Fruit fly (Drosophila melanogaster) whole organism, wandering third instar larva: ENCODE results near the gene pico.

Source experiments
- Abd-B ChIP-seq: fragments of >200 bp; optimal IDR thresholded peaks from 2 replicates; lab custom pipeline; 2017; ENCODE audit warnings: missing biosample characterization, missing genetic modification characterization
- CG32264 ChIP-seq: fragments of 200-800 bp; sonication (Bioruptor generic); optimal IDR thresholded peaks from 2 replicates; lab custom pipeline; 2016; ENCODE audit warnings: missing biosample characterization, missing genetic modification characterization
- CG9705 ChIP-seq: fragments of 200-800 bp; sonication (Bioruptor generic); optimal IDR thresholded peaks from 2 replicates; lab custom pipeline; 2018; ENCODE audit warnings: missing biosample characterization, mild to moderate bottlenecking, missing genetic modification characterization
- CrebA ChIP-seq: fragments of 200-800 bp; sonication (Bioruptor generic); optimal IDR thresholded peaks from 2 replicates; lab custom pipeline; 2016; ENCODE audit warnings: missing biosample characterization, mild to moderate bottlenecking, missing genetic modification characterization, borderline replicate concordance
- Dfd ChIP-seq: fragments of >200 bp; optimal IDR thresholded peaks from 2 replicates; lab custom pipeline; 2017; ENCODE audit warnings: missing biosample characterization, missing genetic modification characterization
- Dif ChIP-seq: fragments of 200-275, 200-300 bp; sonication (Bioruptor generic); optimal IDR thresholded peaks from 2 replicates; lab custom pipeline; 2018; ENCODE audit warnings: missing biosample characterization, missing genetic modification characterization; ENCODE audit not compliant: partially characterized antibody
- GATAd ChIP-seq: sonication (Bioruptor generic); optimal IDR thresholded peaks from 2 replicates; lab custom pipeline; 2016; ENCODE audit warnings: missing biosample characterization, missing genetic modification characterization
- HLH106 ChIP-seq: fragments of 200-800 bp; optimal IDR thresholded peaks from 3 replicates; lab custom pipeline; 2019; ENCODE audit warnings: missing biosample characterization, mild to moderate bottlenecking, missing genetic modification characterization, moderate library complexity
- Hnf4 ChIP-seq: fragments of 200-800 bp; sonication (Bioruptor generic); optimal IDR thresholded peaks from 2 replicates; lab custom pipeline; 2016; ENCODE audit warnings: missing biosample characterization, mild to moderate bottlenecking, missing genetic modification characterization
- Hr78 ChIP-seq: fragments of >200 bp; optimal IDR thresholded peaks from 2 replicates; lab custom pipeline; 2017; ENCODE audit warnings: missing biosample characterization, missing genetic modification characterization
- Hr83 ChIP-seq: fragments of 200-300 bp; sonication (Bioruptor generic); optimal IDR thresholded peaks from 2 replicates; lab custom pipeline; 2016; ENCODE audit warnings: missing biosample characterization, mild to moderate bottlenecking, missing genetic modification characterization, moderate library complexity; ENCODE audit not compliant: poor library complexity, severe bottlenecking
- Jra ChIP-seq: sonication (Bioruptor generic); optimal IDR thresholded peaks from 2 replicates; lab custom pipeline; 2016; ENCODE audit warnings: missing biosample characterization, missing genetic modification characterization
- Mio ChIP-seq: sonication (Bioruptor generic); optimal IDR thresholded peaks from 2 replicates; lab custom pipeline; 2016; ENCODE audit warnings: missing biosample characterization, missing genetic modification characterization
- Myc ChIP-seq: fragments of >200 bp; optimal IDR thresholded peaks from 2 replicates; lab custom pipeline; 2017
- N ChIP-seq: fragments of >200 bp; optimal IDR thresholded peaks from 2 replicates; lab custom pipeline; 2018; ENCODE audit warnings: missing biosample characterization, missing external identifiers, missing genetic modification characterization
- OdsH ChIP-seq: fragments of 200-800 bp; sonication (Bioruptor generic); optimal IDR thresholded peaks from 2 replicates; lab custom pipeline; 2016; ENCODE audit warnings: missing biosample characterization, mild to moderate bottlenecking, missing genetic modification characterization
- Rel ChIP-seq, 2 experiments: fragments of 200-800 bp; sonication (Bioruptor generic) in 1 of 2; optimal IDR thresholded peaks; 2 replicates in 1 of 2; 3 replicates in 1 of 2; lab custom pipeline; 2016 to 2019; ENCODE audit warnings: mild to moderate bottlenecking in 2 of 2, missing biosample characterization in 2 of 2, missing genetic modification characterization in 2 of 2, moderate library complexity in 1 of 2
- Sp1 ChIP-seq: fragments of 200-800 bp; sonication (Bioruptor generic); optimal IDR thresholded peaks from 3 replicates; lab custom pipeline; 2019; ENCODE audit warnings: missing biosample characterization, mild to moderate bottlenecking, missing genetic modification characterization, moderate library complexity
- Vsx2 ChIP-seq: fragments of 200-300, 225-300 bp; sonication (Bioruptor generic); optimal IDR thresholded peaks from 2 replicates; lab custom pipeline; 2018; ENCODE audit warnings: missing biosample characterization, missing genetic modification characterization; ENCODE audit not compliant: partially characterized antibody
- br ChIP-seq: fragments of 200-800 bp; sonication (Bioruptor generic); optimal IDR thresholded peaks from 2 replicates; lab custom pipeline; 2016; ENCODE audit warnings: missing biosample characterization, missing genetic modification characterization
- brk ChIP-seq: fragments of 200-800 bp; sonication (Bioruptor generic); optimal IDR thresholded peaks from 2 replicates; lab custom pipeline; 2016; ENCODE audit warnings: missing biosample characterization, mild to moderate bottlenecking, missing genetic modification characterization
- dl ChIP-seq, 2 experiments: fragments of 175-275, 200-275 bp in 1 of 2; fragments of 200-275 bp in 1 of 2; sonication (Bioruptor generic); optimal IDR thresholded peaks; lab custom pipeline; 2018; ENCODE audit warnings: mild to moderate bottlenecking in 2 of 2, missing biosample characterization in 2 of 2, missing genetic modification characterization in 2 of 2, moderate library complexity in 2 of 2; ENCODE audit not compliant: partially characterized antibody in 2 of 2, insufficient read depth in 1 of 2
- dmrt93B ChIP-seq: fragments of 200-800 bp; sonication (Bioruptor generic); optimal IDR thresholded peaks from 2 replicates; lab custom pipeline; 2018; ENCODE audit warnings: missing biosample characterization, mild to moderate bottlenecking, missing genetic modification characterization
- dsf ChIP-seq: sonication (Bioruptor generic); optimal IDR thresholded peaks from 2 replicates; lab custom pipeline; 2016; ENCODE audit warnings: missing biosample characterization, missing genetic modification characterization, borderline replicate concordance
- ey ChIP-seq: fragments of 200-800 bp; sonication (Bioruptor generic); optimal IDR thresholded peaks from 2 replicates; lab custom pipeline; 2016; ENCODE audit warnings: missing biosample characterization, missing genetic modification characterization
- foxo ChIP-seq, 2 experiments: fragments of 200-800 bp; sonication (Bioruptor generic); optimal IDR thresholded peaks; 2 replicates in 1 of 2; 3 replicates in 1 of 2; lab custom pipeline; 2016 to 2017; ENCODE audit warnings: missing biosample characterization in 2 of 2, missing genetic modification characterization in 2 of 2
- fru ChIP-seq: fragments of 200-800 bp; sonication (Bioruptor generic); optimal IDR thresholded peaks from 3 replicates; lab custom pipeline; 2016; ENCODE audit warnings: missing biosample characterization, mild to moderate bottlenecking, missing genetic modification characterization
- h ChIP-seq: fragments of 200-800 bp; sonication (Bioruptor generic); optimal IDR thresholded peaks from 3 replicates; lab custom pipeline; 2016; ENCODE audit warnings: missing biosample characterization, mild to moderate bottlenecking, missing genetic modification characterization
- jim ChIP-seq: fragments of 175-275, 200-325 bp; sonication (Bioruptor generic); optimal IDR thresholded peaks from 2 replicates; lab custom pipeline; 2016; ENCODE audit warnings: missing biosample characterization, mild to moderate bottlenecking, missing genetic modification characterization
- lola ChIP-seq: fragments of >200 bp; optimal IDR thresholded peaks from 2 replicates; lab custom pipeline; 2017; ENCODE audit warnings: missing biosample characterization, missing genetic modification characterization
- pan ChIP-seq: fragments of >200 bp; optimal IDR thresholded peaks from 2 replicates; lab custom pipeline; 2017
- psq ChIP-seq: fragments of 200-800 bp; sonication (Bioruptor generic); optimal IDR thresholded peaks from 3 replicates; lab custom pipeline; 2017; ENCODE audit warnings: missing biosample characterization, mild to moderate bottlenecking, missing genetic modification characterization, moderate library complexity
- rgr ChIP-seq: fragments of 200-800 bp; sonication (Bioruptor generic); optimal IDR thresholded peaks from 3 replicates; lab custom pipeline; 2016; ENCODE audit warnings: missing biosample characterization, mild to moderate bottlenecking, missing genetic modification characterization
- sage ChIP-seq: fragments of 200-800 bp; sonication (Bioruptor generic); optimal IDR thresholded peaks from 2 replicates; lab custom pipeline; 2016; ENCODE audit warnings: missing biosample characterization, mild to moderate bottlenecking, missing genetic modification characterization
- sv ChIP-seq: fragments of 200-800 bp; sonication (Bioruptor generic); optimal IDR thresholded peaks from 3 replicates; lab custom pipeline; 2016; ENCODE audit warnings: missing biosample characterization, missing genetic modification characterization
- tai ChIP-seq: sonication (Bioruptor generic); optimal IDR thresholded peaks from 2 replicates; lab custom pipeline; 2016; ENCODE audit warnings: missing biosample characterization, missing genetic modification characterization
- usp ChIP-seq: fragments of >200 bp; optimal IDR thresholded peaks from 2 replicates; lab custom pipeline; 2017; ENCODE audit warnings: missing biosample characterization, missing genetic modification characterization
- woc ChIP-seq: sonication (Bioruptor generic); optimal IDR thresholded peaks from 2 replicates; lab custom pipeline; 2016; ENCODE audit warnings: missing biosample characterization, mild to moderate bottlenecking, missing genetic modification characterization

pico gene

dm6 chrX:19886936-19887934 is 35.4 kb upstream of the pico start:
- TF ChIP-seq CG32264 (no peak), Jra (GFP tag; lab: Kevin White, UChicago) (peak; percentile 26), GATAd (GFP tag; lab: Kevin White, UChicago) (no peak), Hr78 (GFP tag; lab: Kevin White, UChicago) (no peak), lola (no peak), Abd-B (no peak), N (GFP tag; lab: Kevin White, UChicago) (no peak), jim (GFP tag; lab: Kevin White, UChicago) (peak; percentile 73), Myc (lab: Kevin White, UChicago) (no peak), OdsH (GFP tag; lab: Kevin White, UChicago) (no peak), dsf (no peak), fru (GFP tag; lab: Kevin White, UChicago) (peak; percentile 63), CrebA (GFP tag; lab: Kevin White, UChicago) (peak; percentile 37), rgr (peak; percentile 57), Rel (GFP tag; optimal IDR thresholded peaks at IDR 0.05; lab: Kevin White, UChicago) (peak; percentile 77), Rel (tag; optimal IDR thresholded peaks at IDR 0.05; lab: Kevin White, UChicago) (peak; percentile 4), psq (GFP tag; lab: Kevin White, UChicago) (peak; percentile 36), pan (lab: Kevin White, UChicago) (no peak), ey (GFP tag; lab: Kevin White, UChicago) (no peak), sv (GFP tag; lab: Kevin White, UChicago) (no peak), h (GFP tag; lab: Kevin White, UChicago) (peak; percentile 46), woc (GFP tag; lab: Kevin White, UChicago) (no peak), Vsx2 (no peak), Dfd (GFP tag; lab: Kevin White, UChicago) (no peak), dl (GFP tag; optimal IDR thresholded peaks at IDR 0.05; lab: Kevin White, UChicago; ENCODE audit: insufficient read depth in 1 of 2, partially characterized antibody in 2 of 2) (peak in 1 of 2 experiments; percentile 68), usp (GFP tag; lab: Kevin White, UChicago) (no peak), Dif (peak; percentile 74), brk (GFP tag; lab: Kevin White, UChicago) (peak; percentile 29), tai (GFP tag; lab: Kevin White, UChicago) (no peak), dmrt93B (GFP tag; lab: Kevin White, UChicago) (no peak), sage (GFP tag; lab: Kevin White, UChicago) (no peak), Hnf4 (GFP tag; lab: Kevin White, UChicago) (peak; percentile 20), foxo (GFP tag; optimal IDR thresholded peaks at IDR 0.05; lab: Kevin White, UChicago) (peak in 1 of 2 experiments; percentile 33), HLH106 (tag; lab: Kevin White, UChicago) (no peak), br (GFP tag; lab: Kevin White, UChicago) (peak; percentile 14), Mio (GFP tag; lab: Kevin White, UChicago) (no peak), CG9705 (GFP tag; lab: Kevin White, UChicago) (no peak), Hr83 (GFP tag; lab: Kevin White, UChicago) (no peak), Sp1 (GFP tag; lab: Kevin White, UChicago) (peak; percentile 50)

- TF ChIP-seq Rel (GFP tag; optimal IDR thresholded peaks at IDR 0.05; lab: Kevin White, UChicago) (no peak), Rel (tag; optimal IDR thresholded peaks at IDR 0.05; lab: Kevin White, UChicago) (no peak), Abd-B (no peak), Myc (lab: Kevin White, UChicago) (no peak), br (GFP tag; lab: Kevin White, UChicago) (no peak), Vsx2 (no peak), CG9705 (GFP tag; lab: Kevin White, UChicago) (no peak), foxo (GFP tag; optimal IDR thresholded peaks at IDR 0.05; lab: Kevin White, UChicago) (no peak), usp (GFP tag; lab: Kevin White, UChicago) (no peak), woc (GFP tag; lab: Kevin White, UChicago) (no peak), dl (GFP tag; optimal IDR thresholded peaks at IDR 0.05; lab: Kevin White, UChicago; ENCODE audit: insufficient read depth in 1 of 2, partially characterized antibody in 2 of 2) (no peak), OdsH (GFP tag; lab: Kevin White, UChicago) (no peak), HLH106 (tag; lab: Kevin White, UChicago) (no peak), N (GFP tag; lab: Kevin White, UChicago) (no peak), Hr78 (GFP tag; lab: Kevin White, UChicago) (no peak), GATAd (GFP tag; lab: Kevin White, UChicago) (no peak), CrebA (GFP tag; lab: Kevin White, UChicago) (no peak), Dfd (GFP tag; lab: Kevin White, UChicago) (no peak), Sp1 (GFP tag; lab: Kevin White, UChicago) (no peak)
Measured at dm6 chrX:19886515-19886914, 34.7 kb upstream of the pico start.
